Worm (Caenorhabditis elegans) whole organism, mixed stage, embryonic: ENCODE measurements around the gene Y54G2A.10.

Source experiments
- M03D4.4 ChIP-seq: sonication (generic microtip); optimal IDR thresholded peaks from 2 replicates; lab custom pipeline; 2017; ENCODE audit warnings: mild to moderate bottlenecking, missing genetic modification characterization, missing compliant biosample characterization
- bed-3 ChIP-seq: fragments of 200-800 bp; sonication (Bioruptor generic); optimal IDR thresholded peaks from 3 replicates; lab custom pipeline; 2018; ENCODE audit warnings: mild to moderate bottlenecking, missing genetic modification characterization, moderate library complexity, missing compliant biosample characterization
- blmp-1 ChIP-seq: fragments of 150-350 bp; optimal IDR thresholded peaks from 2 replicates; lab custom pipeline; 2014; ENCODE audit warnings: missing biosample characterization, missing genetic modification characterization
- ceh-39 ChIP-seq: fragments of 150-350 bp; optimal IDR thresholded peaks from 2 replicates; lab custom pipeline; 2014; ENCODE audit warnings: missing biosample characterization, missing genetic modification characterization
- ceh-43 ChIP-seq: fragments of 200-800 bp; sonication (Bioruptor generic); optimal IDR thresholded peaks from 2 replicates; lab custom pipeline; 2018; ENCODE audit warnings: mild to moderate bottlenecking, missing genetic modification characterization, moderate library complexity, missing compliant biosample characterization
- ceh-83 ChIP-seq: fragments of 200-800 bp; sonication (Bioruptor generic); optimal IDR thresholded peaks from 2 replicates; lab custom pipeline; 2018; ENCODE audit warnings: mild to moderate bottlenecking, missing genetic modification characterization, missing compliant biosample characterization
- ces-1 ChIP-seq: fragments of 150-350 bp; optimal IDR thresholded peaks from 2 replicates; lab custom pipeline; 2014; ENCODE audit warnings: missing biosample characterization, missing genetic modification reagents, missing genetic modification characterization
- cnd-1 ChIP-seq: fragments of 200-800 bp; sonication (Bioruptor generic); optimal IDR thresholded peaks from 2 replicates; lab custom pipeline; 2018; ENCODE audit warnings: mild to moderate bottlenecking, missing genetic modification characterization, missing compliant biosample characterization
- drap-1 ChIP-seq: fragments of 200-800 bp; sonication (Bioruptor generic); optimal IDR thresholded peaks from 3 replicates; lab custom pipeline; 2018; ENCODE audit warnings: mild to moderate bottlenecking, missing genetic modification characterization, missing compliant biosample characterization
- elt-1 ChIP-seq: sonication (generic microtip); optimal IDR thresholded peaks from 2 replicates; lab custom pipeline; 2017; ENCODE audit warnings: missing genetic modification characterization, mild to moderate bottlenecking, missing compliant biosample characterization, antibody characterized with exemption, moderate library complexity, borderline replicate concordance; ENCODE audit not compliant: insufficient read depth
- elt-3 ChIP-seq: fragments of 150-350 bp; optimal IDR thresholded peaks from 2 replicates; lab custom pipeline; 2014; ENCODE audit warnings: missing biosample characterization, missing genetic modification characterization
- flh-1 ChIP-seq: fragments of 200-800 bp; sonication (Bioruptor generic); optimal IDR thresholded peaks from 2 replicates; lab custom pipeline; 2018; ENCODE audit warnings: mild to moderate bottlenecking, missing genetic modification characterization, moderate library complexity, missing compliant biosample characterization
- ham-2 ChIP-seq: fragments of 200-800 bp; sonication (Bioruptor generic); optimal IDR thresholded peaks from 2 replicates; lab custom pipeline; 2018; ENCODE audit warnings: mild to moderate bottlenecking, missing genetic modification characterization, missing compliant biosample characterization
- hlh-1 ChIP-seq: fragments of 150-350 bp; optimal IDR thresholded peaks from 2 replicates; lab custom pipeline; 2014; ENCODE audit warnings: missing biosample characterization, missing genetic modification reagents, missing genetic modification characterization
- lin-13 ChIP-seq: fragments of 150-350 bp; optimal IDR thresholded peaks from 2 replicates; lab custom pipeline; 2014; ENCODE audit warnings: missing biosample characterization, missing genetic modification characterization
- lin-32 ChIP-seq: fragments of 200-800 bp; sonication (Bioruptor generic); optimal IDR thresholded peaks from 2 replicates; lab custom pipeline; 2018; ENCODE audit warnings: mild to moderate bottlenecking, missing genetic modification characterization, missing compliant biosample characterization
- lsy-2 ChIP-seq: fragments of 150-350 bp; optimal IDR thresholded peaks from 2 replicates; lab custom pipeline; 2014; ENCODE audit warnings: missing biosample characterization, missing genetic modification characterization
- mab-5 ChIP-seq: fragments of 150-350 bp; optimal IDR thresholded peaks from 2 replicates; lab custom pipeline; 2014; ENCODE audit warnings: missing biosample characterization, missing genetic modification characterization
- mep-1 ChIP-seq: fragments of 150-350 bp; optimal IDR thresholded peaks from 2 replicates; lab custom pipeline; 2017; ENCODE audit warnings: missing biosample characterization, missing genetic modification reagents, missing genetic modification characterization, inconsistent platforms
- mls-2 ChIP-seq: sonication (generic microtip); optimal IDR thresholded peaks from 2 replicates; lab custom pipeline; 2016; ENCODE audit warnings: mild to moderate bottlenecking, missing genetic modification characterization, moderate library complexity, missing compliant biosample characterization
- nhr-12 ChIP-seq: fragments of 150-350 bp; optimal IDR thresholded peaks from 2 replicates; lab custom pipeline; 2014; ENCODE audit warnings: missing biosample characterization, missing genetic modification characterization
- nhr-2 ChIP-seq: fragments of 150-350 bp; optimal IDR thresholded peaks from 2 replicates; lab custom pipeline; 2014; ENCODE audit warnings: missing biosample characterization, missing genetic modification characterization
- nhr-237 ChIP-seq: fragments of 150-350 bp; optimal IDR thresholded peaks from 2 replicates; lab custom pipeline; 2014; ENCODE audit warnings: missing biosample characterization, missing genetic modification characterization
- nhr-28 ChIP-seq: fragments of 150-350 bp; optimal IDR thresholded peaks from 2 replicates; lab custom pipeline; 2014; ENCODE audit warnings: missing biosample characterization, missing genetic modification characterization
- nhr-76 ChIP-seq: sonication (generic microtip); optimal IDR thresholded peaks from 2 replicates; lab custom pipeline; 2017; ENCODE audit warnings: missing biosample characterization, missing genetic modification characterization
- pha-4 ChIP-seq: fragments of 150-350 bp; optimal IDR thresholded peaks from 2 replicates; lab custom pipeline; 2018; ENCODE audit warnings: missing biosample characterization, missing genetic modification reagents, missing genetic modification characterization
- sem-2 ChIP-seq: fragments of 200-800 bp; sonication (Bioruptor generic); optimal IDR thresholded peaks from 2 replicates; lab custom pipeline; 2018; ENCODE audit warnings: mild to moderate bottlenecking, missing genetic modification characterization, missing compliant biosample characterization
- sptf-1 ChIP-seq: sonication (generic microtip); optimal IDR thresholded peaks from 2 replicates; lab custom pipeline; 2017; ENCODE audit warnings: mild to moderate bottlenecking, missing genetic modification characterization, moderate library complexity, missing compliant biosample characterization
- tbx-8 ChIP-seq: fragments of 200-800 bp; sonication (Bioruptor generic); optimal IDR thresholded peaks from 2 replicates; lab custom pipeline; 2018; ENCODE audit warnings: mild to moderate bottlenecking, missing genetic modification characterization, moderate library complexity, missing compliant biosample characterization
- unc-120 ChIP-seq: sonication (generic microtip); optimal IDR thresholded peaks from 2 replicates; lab custom pipeline; 2017; ENCODE audit warnings: missing genetic modification characterization, missing compliant biosample characterization; ENCODE audit not compliant: poor library complexity, severe bottlenecking
- unc-62 ChIP-seq: fragments of 150-350 bp; optimal IDR thresholded peaks from 2 replicates; lab custom pipeline; 2014; ENCODE audit warnings: missing biosample characterization, missing genetic modification reagents, missing genetic modification characterization
- zip-8 ChIP-seq: fragments of 150-350 bp; optimal IDR thresholded peaks from 2 replicates; lab custom pipeline; 2014; ENCODE audit warnings: missing biosample characterization, missing genetic modification characterization
- ztf-11 ChIP-seq: fragments of 150-350 bp; optimal IDR thresholded peaks from 2 replicates; lab custom pipeline; 2014; ENCODE audit warnings: missing biosample characterization, missing genetic modification characterization

Gene Y54G2A.10

DNA sequence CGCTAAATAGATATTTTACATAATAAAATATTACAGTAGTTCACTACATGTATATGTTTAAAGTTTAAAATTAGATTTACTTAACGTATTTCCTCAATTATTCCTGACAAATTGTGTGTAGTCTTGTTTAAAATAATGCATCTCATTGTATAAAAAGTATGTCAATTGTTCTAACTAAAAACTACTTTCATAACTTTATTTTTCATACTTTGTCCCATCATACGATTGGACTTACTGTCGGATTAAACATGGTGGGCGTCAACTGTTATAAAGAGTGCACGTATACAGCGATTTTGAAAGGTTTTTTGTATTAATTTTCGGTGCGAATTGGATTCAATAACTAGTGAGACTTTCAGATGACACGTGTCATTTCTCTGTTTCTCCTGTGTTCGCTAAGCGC is 4.2 kb downstream of the Y54G2A.10 start, which contains the start of gene Y54G2A.32:
Gene Y54G2A.32, plus strand, starts transcription at position 301 of the 400 bp plus-strand sequence.
- TF ChIP-seq nhr-28 (tag; lab: Kevin White, UChicago) (no peak), ceh-83 (GFP tag; lab: Kevin White, UChicago) (no peak), nhr-12 (tag; lab: Kevin White, UChicago) (no peak), lin-32 (GFP tag; lab: Kevin White, UChicago) (no peak), sptf-1 (tag; lab: Kevin White, UChicago) (no peak), mep-1 (no peak), nhr-76 (tag; lab: Kevin White, UChicago) (no peak), M03D4.4 (tag; lab: Kevin White, UChicago) (no peak), mls-2 (tag; lab: Kevin White, UChicago) (no peak), nhr-2 (no peak), pha-4 (no peak), ztf-11 (tag; lab: Kevin White, UChicago) (no peak), elt-1 (tag; lab: Kevin White, UChicago) (no peak), hlh-1 (tag; lab: Kevin White, UChicago) (no peak), ham-2 (no peak), lsy-2 (tag; lab: Kevin White, UChicago) (no peak), nhr-237 (no peak), sem-2 (GFP tag; lab: Kevin White, UChicago) (no peak), mab-5 (no peak)

DNA sequence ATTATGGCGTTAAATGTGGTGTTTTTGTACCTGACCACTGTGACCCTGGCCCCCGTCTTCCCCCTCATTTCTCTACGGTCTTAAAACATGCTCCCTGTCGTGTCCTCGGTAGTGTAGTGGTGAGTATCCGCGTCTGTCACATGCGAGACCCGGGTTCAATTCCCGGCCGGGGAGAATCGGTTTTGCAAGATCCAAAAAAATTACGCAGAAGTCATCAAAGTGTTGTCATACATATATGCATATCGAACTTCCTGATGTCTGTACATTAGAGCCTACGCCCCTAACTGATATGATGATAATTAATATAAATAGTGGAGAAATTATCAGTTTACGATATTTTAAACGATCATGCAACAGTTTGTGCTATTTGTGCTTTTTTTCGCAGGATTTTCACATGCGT is 6.0 kb downstream of the Y54G2A.10 start, which contains the start of gene Y54G2A.45:
Gene Y54G2A.45, plus strand, starts transcription at position 333 of the 400 bp plus-strand sequence.
- TF ChIP-seq M03D4.4 (tag; lab: Kevin White, UChicago) (peak; percentile 76), cnd-1 (tag; lab: Kevin White, UChicago) (peak; percentile 78), flh-1 (GFP tag; lab: Kevin White, UChicago) (peak; percentile 36), nhr-12 (tag; lab: Kevin White, UChicago) (no peak), lsy-2 (tag; lab: Kevin White, UChicago) (no peak), tbx-8 (GFP tag; lab: Kevin White, UChicago) (no peak), hlh-1 (tag; lab: Kevin White, UChicago) (no peak), unc-120 (peak; percentile 71), ceh-83 (GFP tag; lab: Kevin White, UChicago) (peak; percentile 72), drap-1 (GFP tag; lab: Kevin White, UChicago) (peak; percentile 66), zip-8 (tag; lab: Kevin White, UChicago) (no peak), lin-32 (GFP tag; lab: Kevin White, UChicago) (peak; percentile 28), nhr-2 (no peak), mls-2 (tag; lab: Kevin White, UChicago) (peak; percentile 64), ham-2 (no peak), sptf-1 (tag; lab: Kevin White, UChicago) (peak; percentile 79), unc-62 (no peak), mab-5 (no peak), mep-1 (peak; percentile 36), nhr-28 (tag; lab: Kevin White, UChicago) (no peak), sem-2 (GFP tag; lab: Kevin White, UChicago) (peak; percentile 58), ces-1 (GFP tag; lab: Kevin White, UChicago) (no peak), lin-13 (tag; lab: Kevin White, UChicago) (no peak), ceh-43 (GFP tag; lab: Kevin White, UChicago) (peak; percentile 7)

DNA sequence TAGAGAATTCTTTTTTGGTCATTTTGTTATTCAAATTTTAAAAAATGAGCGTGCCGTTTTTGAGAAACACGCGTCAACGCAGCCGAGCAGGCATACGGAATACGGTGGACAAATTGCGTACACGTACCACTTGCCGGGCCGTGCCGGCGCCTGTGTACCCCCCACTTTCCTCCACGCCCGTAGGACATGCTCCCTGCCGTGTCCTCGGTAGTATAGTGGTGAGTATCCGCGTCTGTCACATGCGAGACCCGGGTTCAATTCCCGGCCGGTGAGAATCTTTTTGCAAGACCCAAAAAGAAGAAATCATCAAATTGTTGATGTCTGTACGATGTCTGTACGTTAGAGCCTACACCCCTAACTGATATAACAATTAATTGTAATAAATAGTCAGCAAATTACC is 8.7 kb downstream of the Y54G2A.10 start:
- TF ChIP-seq mab-5 (no peak), hlh-1 (tag; lab: Kevin White, UChicago) (no peak), bed-3 (no peak), zip-8 (tag; lab: Kevin White, UChicago) (no peak), cnd-1 (tag; lab: Kevin White, UChicago) (no peak), ceh-43 (GFP tag; lab: Kevin White, UChicago) (no peak), ceh-39 (tag; lab: Kevin White, UChicago) (no peak), M03D4.4 (tag; lab: Kevin White, UChicago) (no peak), tbx-8 (GFP tag; lab: Kevin White, UChicago) (no peak), unc-120 (no peak), nhr-28 (tag; lab: Kevin White, UChicago) (no peak), elt-3 (tag; lab: Kevin White, UChicago) (no peak), unc-62 (no peak), nhr-76 (tag; lab: Kevin White, UChicago) (no peak), pha-4 (no peak), ham-2 (no peak), lin-32 (GFP tag; lab: Kevin White, UChicago) (no peak), ceh-83 (GFP tag; lab: Kevin White, UChicago) (no peak)
- TF ChIP-seq, all 35 proteins: peak for 0

DNA sequence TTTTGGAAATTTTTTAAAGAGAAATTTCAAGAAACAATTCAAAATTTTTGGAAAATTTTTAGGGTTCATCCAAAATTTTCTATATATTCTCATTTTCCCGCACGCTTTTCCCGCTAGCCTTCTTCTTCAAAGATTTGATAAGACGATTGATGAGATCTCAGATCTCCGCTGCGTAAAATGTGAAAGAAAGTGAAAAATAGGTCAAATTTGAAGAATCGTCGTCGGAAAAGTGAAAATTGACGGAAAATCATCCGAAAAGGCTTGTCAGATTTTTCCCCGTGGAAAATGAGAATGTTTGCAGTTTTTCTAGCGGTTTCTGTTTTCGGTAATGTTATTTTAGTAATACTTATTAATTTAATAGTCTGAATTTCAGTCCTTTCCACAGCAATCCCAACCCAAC is 9.7 kb downstream of the Y54G2A.10 start, which contains the start of gene Y54G2A.76:
Gene Y54G2A.76, plus strand, starts transcription at position 203 of the 400 bp plus-strand sequence.
- TF ChIP-seq blmp-1 (peak; percentile 88), lsy-2 (tag; lab: Kevin White, UChicago) (no peak), elt-1 (tag; lab: Kevin White, UChicago) (peak; percentile 13), ham-2 (peak; percentile 27)
